Worm (Caenorhabditis elegans): ENCODE data around the gene K07E1.1.

The K07E1.1 gene

DNA sequence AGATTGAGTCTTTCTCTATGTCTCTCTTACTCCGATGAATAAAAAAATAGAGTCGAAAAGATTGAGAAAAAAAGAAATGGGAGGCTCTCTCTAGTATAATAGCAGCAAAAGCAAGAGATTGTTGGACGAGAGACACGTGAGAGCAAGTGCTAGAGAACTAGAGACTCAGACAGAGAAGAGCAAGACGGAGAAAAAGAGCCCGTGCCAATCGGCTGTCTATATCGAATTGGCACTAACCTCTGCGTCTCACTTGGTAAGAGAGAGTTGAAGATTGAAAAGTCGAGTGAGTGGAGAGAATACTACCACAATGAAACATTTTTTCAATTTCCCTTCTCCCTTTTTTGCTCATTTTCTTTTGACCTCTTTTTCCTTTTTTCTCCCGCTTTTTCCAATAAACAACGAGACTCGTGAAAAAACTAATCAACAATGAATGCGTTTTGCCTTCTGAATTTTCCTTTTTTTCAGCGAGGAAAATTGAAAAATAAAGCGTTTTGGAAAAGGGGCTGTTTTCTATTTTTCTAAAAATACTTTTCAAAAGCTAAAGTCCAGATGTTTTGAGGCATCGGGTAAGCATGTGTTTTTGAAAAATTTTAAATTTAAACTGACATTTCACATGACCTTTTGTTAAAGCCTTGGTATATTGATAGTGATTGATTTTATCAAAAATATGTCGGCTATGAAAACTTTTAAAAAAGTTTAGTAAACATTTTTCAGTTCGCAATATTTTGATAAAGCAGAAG, 44.2 kb upstream of the K07E1.1 start (continued):
- peak; percentile 25 to 40 (median 26) for TF ChIP-seq dpl-1 (GFP tag; optimal IDR thresholded peaks at IDR 0.05)
- TF ChIP-seq ceh-8 (GFP tag; optimal IDR thresholded peaks at IDR 0.05), result peak; percentile 3
- TF ChIP-seq ceh-90 (tag; optimal IDR thresholded peaks at IDR 0.05), result no peak
- TF ChIP-seq pqm-1 (tag; optimal IDR thresholded peaks at IDR 0.05), result no peak
- TF ChIP-seq fkh-10 (GFP tag; optimal IDR thresholded peaks at IDR 0.05), result no peak
- no peak for TF ChIP-seq nhr-12 (tag; optimal IDR thresholded peaks at IDR 0.05)
- TF ChIP-seq egl-13 (tag; optimal IDR thresholded peaks at IDR 0.05), result peak; percentile 23

DNA sequence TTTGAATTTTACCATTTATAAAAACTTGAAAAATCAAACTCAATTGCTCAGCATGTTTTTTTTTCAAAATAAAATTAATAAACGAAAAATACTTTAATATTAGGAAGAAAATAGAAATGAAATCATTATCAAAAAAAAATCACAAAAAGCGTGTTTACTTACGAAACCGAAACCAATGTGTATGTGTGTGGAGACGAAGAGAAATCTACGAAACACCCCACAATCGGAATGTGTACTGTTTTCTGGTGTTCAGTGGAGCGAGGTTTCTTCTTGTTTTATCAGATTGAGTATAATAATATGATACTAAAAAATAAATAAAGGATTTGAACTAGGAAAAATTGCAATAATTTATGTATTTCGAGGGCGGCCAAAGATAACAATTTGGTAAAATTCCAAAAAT, 43.2 kb upstream of the K07E1.1 start:
- TF ChIP-seq blmp-1 (tag; optimal IDR thresholded peaks at IDR 0.05) (peak; percentile 71), snu-23 (GFP tag; optimal IDR thresholded peaks at IDR 0.05) (peak; percentile 14), nhr-85 (tag) (no peak), nhr-20 (tag; optimal IDR thresholded peaks at IDR 0.05) (peak; percentile 19), lin-35 (GFP tag; optimal IDR thresholded peaks at IDR 0.05) (peak in 1 of 2 experiments; percentile 39), hlh-4 (tag; optimal IDR thresholded peaks at IDR 0.05) (no peak), elt-3 (tag; optimal IDR thresholded peaks at IDR 0.05) (peak in 1 of 6 experiments; percentile 77), skn-1 (tag; optimal IDR thresholded peaks at IDR 0.05) (peak; percentile 16), lsy-2 (tag; optimal IDR thresholded peaks at IDR 0.05) (peak in 1 of 2 experiments; percentile 28), lin-14 (GFP tag; optimal IDR thresholded peaks at IDR 0.05) (peak; percentile 57), elt-2 (tag; optimal IDR thresholded peaks at IDR 0.05) (peak; percentile 56)

DNA sequence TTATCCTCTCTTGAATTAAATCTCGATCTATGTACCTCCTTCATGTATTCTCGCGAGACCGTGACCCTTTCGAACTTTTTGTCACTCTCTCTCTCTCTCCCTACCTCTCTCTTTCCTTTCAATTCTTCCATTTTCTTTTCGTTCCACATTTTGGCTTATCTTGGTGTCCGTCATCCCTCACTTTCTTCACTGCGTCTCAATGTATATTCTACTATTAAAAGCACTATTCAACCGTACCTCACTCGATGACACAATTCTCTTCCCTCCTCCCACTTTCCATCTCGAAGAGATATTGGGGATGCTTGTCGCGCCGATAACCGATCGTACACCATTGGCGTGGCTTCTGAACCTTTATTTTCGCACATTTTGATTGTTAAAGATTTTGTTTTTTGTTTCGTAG, 40.2 kb upstream of the K07E1.1 start:
- TF ChIP-seq lin-14 (GFP tag; optimal IDR thresholded peaks at IDR 0.05) (peak; percentile 9), egl-13 (tag; optimal IDR thresholded peaks at IDR 0.05) (no peak), fkh-10 (GFP tag; optimal IDR thresholded peaks at IDR 0.05) (no peak), ztf-4 (tag; optimal IDR thresholded peaks at IDR 0.05) (no peak), dsc-1 (tag; optimal IDR thresholded peaks at IDR 0.05) (no peak), blmp-1 (tag; optimal IDR thresholded peaks at IDR 0.05) (peak; percentile 87)

DNA sequence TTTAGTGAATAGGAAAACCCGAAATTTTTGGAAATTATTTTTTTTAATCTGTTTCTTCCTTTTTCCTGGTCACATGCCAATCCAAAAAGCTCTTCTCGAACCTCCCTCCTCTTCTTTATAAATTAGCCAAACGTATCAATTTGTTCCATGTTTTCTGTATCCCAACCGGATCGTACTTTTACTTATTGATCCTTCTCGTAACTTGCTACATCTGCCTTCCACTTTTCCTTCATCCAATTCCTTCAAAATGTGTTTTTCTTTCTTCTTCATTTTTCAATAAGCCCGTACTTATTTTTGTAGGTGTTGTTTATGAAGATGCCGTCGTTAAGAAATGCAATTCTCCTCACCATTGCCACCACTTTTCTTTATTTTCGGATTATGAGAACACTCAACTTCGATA, 39.0 kb upstream of the K07E1.1 start, which contains the start of gene cyp-23A1:
Gene cyp-23A1, plus strand, starts transcription at position 301 of the 400 bp plus-strand sequence.
- TF ChIP-seq ces-1 (GFP tag; optimal IDR thresholded peaks at IDR 0.05) (no peak), sptf-1 (tag; optimal IDR thresholded peaks at IDR 0.05) (no peak), elt-3 (tag; optimal IDR thresholded peaks at IDR 0.05) (no peak), lin-39 (tag; optimal IDR thresholded peaks at IDR 0.05) (no peak), blmp-1 (tag; optimal IDR thresholded peaks at IDR 0.05) (peak; percentile 4), sox-4 (tag; optimal IDR thresholded peaks at IDR 0.05) (no peak), ceh-63 (GFP tag; optimal IDR thresholded peaks at IDR 0.05) (no peak)

DNA sequence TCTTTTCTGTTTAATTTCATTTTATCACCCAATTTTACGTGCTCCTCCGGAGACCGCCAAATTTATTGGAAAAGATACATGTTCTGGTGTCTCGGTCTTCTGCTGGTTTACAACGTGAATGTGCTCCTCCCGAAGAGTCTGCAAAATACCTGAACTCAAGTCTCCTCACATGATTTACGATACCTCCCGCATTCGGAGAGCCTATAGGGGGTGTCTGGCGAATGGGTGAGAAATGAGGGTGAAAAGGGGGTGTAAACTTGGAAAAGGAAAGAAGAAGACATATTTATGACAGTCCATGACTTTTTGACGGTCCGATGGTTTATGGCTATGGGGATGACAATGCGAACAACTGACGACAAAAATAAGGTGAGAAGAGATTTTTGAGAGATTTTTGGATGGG, 34.6 kb upstream of the K07E1.1 start:
- TF ChIP-seq nhr-77 (tag; optimal IDR thresholded peaks at IDR 0.05) (no peak), lin-14 (GFP tag; optimal IDR thresholded peaks at IDR 0.05) (peak; percentile 34), rnt-1 (tag; optimal IDR thresholded peaks at IDR 0.05) (peak; percentile 17), efl-1 (optimal IDR thresholded peaks at IDR 0.05) (no peak), efl-1 (GFP tag; optimal IDR thresholded peaks at IDR 0.05 in 1 of 2) (peak in 1 of 2 experiments; percentile 63), dsc-1 (tag; optimal IDR thresholded peaks at IDR 0.05) (no peak)

DNA sequence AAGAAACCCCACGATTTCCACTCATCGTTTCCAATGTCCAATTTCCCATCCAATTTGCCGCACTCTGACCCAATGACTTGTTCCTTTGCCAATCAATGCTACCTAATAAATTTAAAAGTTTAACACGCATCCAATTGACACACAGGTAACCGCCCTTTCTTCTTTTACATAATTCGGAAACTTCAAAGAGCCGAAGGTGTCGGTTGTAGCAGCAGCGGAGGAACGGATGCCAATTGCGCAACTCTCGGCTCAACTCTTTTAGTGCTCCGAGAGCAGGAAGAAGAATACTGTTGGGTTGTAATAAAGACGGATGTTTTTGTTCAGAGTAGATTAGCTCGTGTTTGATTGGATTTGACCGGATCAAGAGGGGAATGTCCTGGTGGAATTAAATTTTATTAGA, 33.6 kb upstream of the K07E1.1 start:
- no peak for TF ChIP-seq sox-4 (tag; optimal IDR thresholded peaks at IDR 0.05)
- TF ChIP-seq ztf-4 (tag; optimal IDR thresholded peaks at IDR 0.05), result no peak
- no peak for TF ChIP-seq Y116A8C.19 (tag; optimal IDR thresholded peaks at IDR 0.05; ENCODE audit: borderline replicate concordance)
- TF ChIP-seq lin-35 (GFP tag; optimal IDR thresholded peaks at IDR 0.05), result no peak
